Worm (Caenorhabditis elegans) whole organism, L3 larva: ENCODE data around the gene fbxb-21.

Experiments
- ZK546.5 ChIP-seq: sonication (generic microtip); optimal IDR thresholded peaks from 2 replicates; lab custom pipeline; 2017; ENCODE audit warnings: missing biosample characterization, missing genetic modification characterization
- ceh-16 ChIP-seq: sonication (generic microtip); optimal IDR thresholded peaks from 2 replicates; lab custom pipeline; 2017; ENCODE audit warnings: missing biosample characterization, missing genetic modification characterization
- elt-2 ChIP-seq: sonication (generic microtip); optimal IDR thresholded peaks from 2 replicates; lab custom pipeline; 2016; ENCODE audit warnings: missing genetic modification reagents, mild to moderate bottlenecking, missing genetic modification characterization, missing compliant biosample characterization
- elt-3 ChIP-seq, 3 experiments: fragments of 150-350 bp in 1 of 3; sonication (generic microtip) in 2 of 3; optimal IDR thresholded peaks; 2 replicates in 2 of 3; 4 replicates in 1 of 3; lab custom pipeline; 2014 to 2017; ENCODE audit warnings: missing biosample characterization in 3 of 3, missing genetic modification characterization in 3 of 3
- fos-1 ChIP-seq: fragments of 150-350 bp; optimal IDR thresholded peaks from 2 replicates; lab custom pipeline; 2014; ENCODE audit warnings: missing biosample characterization, missing genetic modification characterization
- hmg-11 ChIP-seq: sonication (generic microtip); optimal IDR thresholded peaks from 2 replicates; lab custom pipeline; 2016; ENCODE audit warnings: missing genetic modification characterization, missing compliant biosample characterization
- nfya-1 ChIP-seq: sonication (generic microtip); optimal IDR thresholded peaks from 2 replicates; lab custom pipeline; 2017; ENCODE audit warnings: missing genetic modification characterization, mild to moderate bottlenecking, missing compliant biosample characterization, antibody characterized with exemption, moderate library complexity; ENCODE audit not compliant: insufficient read depth
- nhr-12 ChIP-seq: fragments of 150-350 bp; optimal IDR thresholded peaks from 2 replicates; lab custom pipeline; 2014; ENCODE audit warnings: missing biosample characterization, missing genetic modification characterization
- nhr-28 ChIP-seq: fragments of 150-350 bp; optimal IDR thresholded peaks from 2 replicates; lab custom pipeline; 2014; ENCODE audit warnings: missing biosample characterization, missing genetic modification characterization
- pha-4 ChIP-seq: fragments of 150-350 bp; optimal IDR thresholded peaks from 2 replicates; lab custom pipeline; 2014; ENCODE audit warnings: missing biosample characterization, missing genetic modification reagents, missing genetic modification characterization
- pqm-1 ChIP-seq: fragments of 150-350 bp; optimal IDR thresholded peaks from 2 replicates; lab custom pipeline; 2017; ENCODE audit warnings: missing biosample characterization, missing genetic modification characterization, inconsistent platforms
- zag-1 ChIP-seq: fragments of 150-350 bp; optimal IDR thresholded peaks from 2 replicates; lab custom pipeline; 2014; ENCODE audit warnings: missing biosample characterization, missing genetic modification characterization
- ztf-11 ChIP-seq: fragments of 150-350 bp; optimal IDR thresholded peaks from 2 replicates; lab custom pipeline; 2014; ENCODE audit warnings: missing biosample characterization, missing genetic modification characterization
- ztf-4 ChIP-seq: fragments of 150-350 bp; optimal IDR thresholded peaks from 2 replicates; lab custom pipeline; 2014; ENCODE audit warnings: missing biosample characterization, missing genetic modification characterization

ce11 chrII:1692827-1693226 lies 44.2 kb upstream of the fbxb-21 start, which contains the start of gene fbxc-21:
- TF ChIP-seq pqm-1 (tag; lab: Kevin White, UChicago) (no peak), zag-1 (no peak), elt-2 (tag; lab: Kevin White, UChicago) (no peak), elt-3 (tag; optimal IDR thresholded peaks at IDR 0.05; lab: Kevin White, UChicago) (no peak), ztf-11 (no peak), pha-4 (tag; lab: Kevin White, UChicago) (no peak), fos-1 (no peak), ceh-16 (tag; lab: Kevin White, UChicago) (no peak), ztf-4 (tag; lab: Kevin White, UChicago) (no peak), nhr-28 (no peak), nhr-12 (tag; lab: Kevin White, UChicago) (no peak), ZK546.5 (no peak), nfya-1 (no peak), hmg-11 (no peak)
